Fruit fly (Drosophila melanogaster) whole organism, pupa: Measurements from ENCODE around the gene CG42359.

Experiments used
- CG10348 ChIP-seq: fragments of 200-800 bp; sonication (Bioruptor generic); IDR thresholded peaks from 2 replicates; pipeline ENCODE4 v1.3.6; 2022; ENCODE audit warnings: missing biosample characterization, missing genetic modification characterization
- CG12605 ChIP-seq: fragments of 200-800 bp; sonication (Bioruptor generic); IDR thresholded peaks from 2 replicates; pipeline ENCODE4 v1.3.6; 2022; ENCODE audit warnings: missing biosample characterization, missing genetic modification characterization
- CG13204 ChIP-seq: fragments of 200-800 bp; sonication (Bioruptor generic); optimal IDR thresholded peaks from 2 replicates; lab custom pipeline; 2018; ENCODE audit warnings: missing biosample characterization, mild to moderate bottlenecking, missing genetic modification characterization, moderate library complexity
- CG14655 ChIP-seq: fragments of 200-800 bp; sonication (Bioruptor generic); optimal IDR thresholded peaks from 3 replicates; lab custom pipeline; 2017; ENCODE audit warnings: mild to moderate bottlenecking, missing biosample characterization, missing genetic modification reagents, missing genetic modification characterization
- CG15710 ChIP-seq: fragments of 200-800 bp; sonication (Bioruptor generic); optimal IDR thresholded peaks from 2 replicates; lab custom pipeline; 2018; ENCODE audit warnings: missing biosample characterization, mild to moderate bottlenecking, missing genetic modification characterization, moderate library complexity
- CG17806 ChIP-seq: fragments of 200-800 bp; sonication (Bioruptor generic); optimal IDR thresholded peaks from 2 replicates; lab custom pipeline; 2018; ENCODE audit warnings: missing biosample characterization, mild to moderate bottlenecking, missing genetic modification characterization, moderate library complexity
- CG32121 ChIP-seq: fragments of 200-800 bp; sonication (Bioruptor generic); IDR thresholded peaks from 2 replicates; pipeline ENCODE4 v1.3.6; 2022; ENCODE audit warnings: missing biosample characterization, missing genetic modification characterization
- CG34367 ChIP-seq: fragments of 200-800 bp; sonication (Bioruptor generic); optimal IDR thresholded peaks from 2 replicates; lab custom pipeline; 2018; ENCODE audit warnings: missing biosample characterization, mild to moderate bottlenecking, missing genetic modification characterization
- CG4496 ChIP-seq: fragments of 200-800 bp; sonication (Bioruptor generic); IDR thresholded peaks from 3 replicates; pipeline ENCODE4 v1.3.6; 2022; ENCODE audit warnings: missing biosample characterization, missing genetic modification characterization
- CG8159 ChIP-seq: fragments of 200-800 bp; sonication (Bioruptor generic); optimal IDR thresholded peaks from 3 replicates; lab custom pipeline; 2018; ENCODE audit warnings: missing biosample characterization, mild to moderate bottlenecking, missing genetic modification characterization, moderate library complexity
- CG8301 ChIP-seq: fragments of 200-800 bp; sonication (Bioruptor generic); optimal IDR thresholded peaks from 2 replicates; lab custom pipeline; 2018; ENCODE audit warnings: missing biosample characterization, mild to moderate bottlenecking, missing genetic modification characterization
- CG9948 ChIP-seq: fragments of 200-800 bp; sonication (Bioruptor generic); optimal IDR thresholded peaks from 2 replicates; lab custom pipeline; 2018; ENCODE audit warnings: missing biosample characterization, mild to moderate bottlenecking, missing genetic modification characterization, moderate library complexity
- D1 ChIP-seq: fragments of 200-800 bp; sonication (Bioruptor generic); optimal IDR thresholded peaks from 2 replicates; lab custom pipeline; 2018; ENCODE audit warnings: missing biosample characterization, mild to moderate bottlenecking, missing genetic modification characterization, moderate library complexity
- EcR ChIP-seq: fragments of 200-800 bp; sonication (Bioruptor generic); optimal IDR thresholded peaks from 3 replicates; lab custom pipeline; 2019; ENCODE audit warnings: missing biosample characterization, missing genetic modification characterization, mild to moderate bottlenecking, moderate library complexity, missing genetic modification reagents
- Ets98B ChIP-seq: fragments of 200-800 bp; sonication (Bioruptor generic); IDR thresholded peaks from 2 replicates; pipeline ENCODE4 v1.3.6; 2022; ENCODE audit warnings: missing biosample characterization, missing genetic modification characterization
- Pif1A ChIP-seq: fragments of 200-800 bp; sonication (Bioruptor generic); optimal IDR thresholded peaks from 3 replicates; lab custom pipeline; 2016; ENCODE audit warnings: missing biosample characterization, missing genetic modification characterization
- Pif1B ChIP-seq: fragments of 200-800 bp; sonication (Bioruptor generic); optimal IDR thresholded peaks from 3 replicates; lab custom pipeline; 2016; ENCODE audit warnings: missing biosample characterization, missing genetic modification characterization
- Snoo ChIP-seq: fragments of 200-800 bp; sonication (Bioruptor generic); optimal IDR thresholded peaks from 3 replicates; lab custom pipeline; 2017; ENCODE audit warnings: missing biosample characterization, mild to moderate bottlenecking, missing genetic modification characterization, inconsistent platforms
- fd96Ca ChIP-seq: fragments of 200-800 bp; sonication (Bioruptor generic); IDR thresholded peaks from 3 replicates; pipeline ENCODE4 v1.3.6; 2022; ENCODE audit warnings: missing biosample characterization, missing genetic modification characterization
- gl ChIP-seq: fragments of 200-800 bp; sonication (Bioruptor generic); optimal IDR thresholded peaks from 2 replicates; lab custom pipeline; 2018; ENCODE audit warnings: missing biosample characterization, mild to moderate bottlenecking, missing genetic modification characterization
- rn ChIP-seq: fragments of 200-800 bp; sonication (Bioruptor generic); IDR thresholded peaks from 2 replicates; pipeline ENCODE4 v1.3.6; 2022; ENCODE audit warnings: missing biosample characterization, missing genetic modification characterization

Gene CG42359

DNA sequence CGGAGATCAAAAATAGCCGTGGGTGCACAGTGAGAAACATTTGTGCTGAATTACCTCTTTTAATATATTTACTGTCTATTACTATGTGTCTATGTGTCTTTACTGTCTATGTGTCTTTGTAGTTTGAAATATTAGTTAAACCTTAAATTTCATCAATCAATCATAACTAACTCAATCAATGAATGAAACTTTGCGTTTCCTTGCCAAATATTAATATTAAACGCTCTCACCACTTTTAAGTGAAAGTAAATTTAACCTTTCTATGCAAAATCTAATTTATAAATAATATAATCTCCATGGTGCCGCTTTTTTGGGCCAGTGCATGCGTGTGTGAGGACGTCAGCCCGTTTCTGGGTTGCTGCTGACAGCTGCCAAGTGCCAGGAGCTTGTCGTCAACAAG, 19.1 kb upstream of the CG42359 start:
- peak; percentile 88 for TF ChIP-seq CG14655 (GFP tag; lab: Kevin White, UChicago)
- peak; percentile 62 for TF ChIP-seq CG34367 (tag; lab: Kevin White, UChicago)
- TF ChIP-seq CG8301 (tag; lab: Kevin White, UChicago), result peak; percentile 83
- TF ChIP-seq Ets98B (GFP tag; lab: Robert Waterston, UW), result peak; percentile 41
- TF ChIP-seq CG17806, result peak; percentile 72
- peak; percentile 77 for TF ChIP-seq CG9948 (tag; lab: Kevin White, UChicago)
- peak; percentile 74 for TF ChIP-seq CG15710
- TF ChIP-seq Snoo (tag; lab: Kevin White, UChicago), result peak; percentile 17
- TF ChIP-seq Pif1B (GFP tag; lab: Kevin White, UChicago), result peak; percentile 47
- peak; percentile 44; the same call in 1 of the 2 replicates for TF ChIP-seq rn (GFP tag; lab: Robert Waterston, UW)
- 0 out of 3 replicates have a peak, but pooled peaks have one; percentile 27 for TF ChIP-seq CG4496 (GFP tag; lab: Robert Waterston, UW)
- TF ChIP-seq CG13204 (GFP tag; lab: Kevin White, UChicago), result peak; percentile 29
- peak; percentile 71 for TF ChIP-seq Pif1A (GFP tag; lab: Kevin White, UChicago)
- no peak for TF ChIP-seq EcR (GFP tag; lab: Kevin White, UChicago)
- no peak for TF ChIP-seq D1 (tag; lab: Kevin White, UChicago)
- peak; percentile 73; the same call in 1 of the 2 replicates for TF ChIP-seq CG32121 (GFP tag; lab: Robert Waterston, UW)
- peak; percentile 45; the same call in 1 of the 2 replicates for TF ChIP-seq CG10348 (GFP tag; lab: Robert Waterston, UW)
- TF ChIP-seq CG8159, result peak; percentile 81
- no peak for TF ChIP-seq CG12605 (GFP tag; lab: Robert Waterston, UW)
- no peak for TF ChIP-seq gl
- no peak for TF ChIP-seq fd96Ca (GFP tag; lab: Robert Waterston, UW)

DNA sequence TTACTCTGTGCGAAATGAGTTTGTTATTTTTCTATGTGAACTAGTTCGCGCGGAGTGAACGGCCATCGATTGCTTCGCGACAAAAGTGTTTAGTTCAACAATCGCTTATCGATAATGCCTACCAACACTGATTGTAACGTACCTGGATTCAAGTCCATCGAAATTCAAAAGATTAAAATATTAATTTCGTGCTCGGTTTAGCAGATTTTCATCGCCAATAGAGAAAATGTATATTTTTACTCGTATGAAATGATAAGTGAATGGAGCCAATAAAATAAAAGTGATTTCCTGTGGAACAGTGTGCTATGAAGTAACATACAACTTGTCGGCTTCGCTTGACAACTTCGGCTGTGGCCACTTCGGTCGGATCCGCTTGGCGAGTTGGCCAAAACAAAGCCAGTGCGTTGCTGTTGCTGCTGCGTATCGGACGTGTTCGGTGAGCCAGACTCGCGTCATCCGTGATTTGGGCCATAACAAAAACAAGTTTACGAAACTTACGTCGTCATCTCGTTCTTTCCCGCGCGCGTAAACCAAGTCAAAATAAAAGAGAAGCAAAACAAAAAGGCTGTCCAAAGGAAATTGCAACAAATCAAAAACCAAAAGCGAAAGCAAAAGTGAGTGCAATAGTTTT, 18.3 kb upstream of the CG42359 start, which contains the start of the genes CG5555 and myd:
Gene CG5555, minus strand, starts transcription at position 276 of the 631 bp plus-strand sequence.
Gene myd, plus strand, starts transcription at position 397 of the 631 bp plus-strand sequence.
- TF ChIP-seq rn (GFP tag; lab: Robert Waterston, UW), result no peak
- peak; percentile 56; the same call in 1 of the 2 replicates for TF ChIP-seq CG12605 (GFP tag; lab: Robert Waterston, UW)
- no peak for TF ChIP-seq CG13204 (GFP tag; lab: Kevin White, UChicago)
- peak; percentile 64; the same call in 1 of the 2 replicates for TF ChIP-seq CG32121 (GFP tag; lab: Robert Waterston, UW)
- no peak for TF ChIP-seq CG8159
- peak; percentile 74 for TF ChIP-seq Ets98B (GFP tag; lab: Robert Waterston, UW)
- peak; percentile 78 for TF ChIP-seq CG4496 (GFP tag; lab: Robert Waterston, UW)
- TF ChIP-seq Pif1A (GFP tag; lab: Kevin White, UChicago), result peak; percentile 67
- TF ChIP-seq D1 (tag; lab: Kevin White, UChicago), result no peak
- TF ChIP-seq CG8301 (tag; lab: Kevin White, UChicago), result no peak
- TF ChIP-seq Pif1B (GFP tag; lab: Kevin White, UChicago), result peak; percentile 67
- peak; percentile 49 for TF ChIP-seq CG15710
- peak; percentile 7 for TF ChIP-seq CG9948 (tag; lab: Kevin White, UChicago)
- TF ChIP-seq Snoo (tag; lab: Kevin White, UChicago), result peak; percentile 58
- no peak for TF ChIP-seq CG17806
- TF ChIP-seq fd96Ca (GFP tag; lab: Robert Waterston, UW), result peak; percentile 59; the same call in 1 of the 3 replicates
- peak; percentile 51 for TF ChIP-seq EcR (GFP tag; lab: Kevin White, UChicago)

DNA sequence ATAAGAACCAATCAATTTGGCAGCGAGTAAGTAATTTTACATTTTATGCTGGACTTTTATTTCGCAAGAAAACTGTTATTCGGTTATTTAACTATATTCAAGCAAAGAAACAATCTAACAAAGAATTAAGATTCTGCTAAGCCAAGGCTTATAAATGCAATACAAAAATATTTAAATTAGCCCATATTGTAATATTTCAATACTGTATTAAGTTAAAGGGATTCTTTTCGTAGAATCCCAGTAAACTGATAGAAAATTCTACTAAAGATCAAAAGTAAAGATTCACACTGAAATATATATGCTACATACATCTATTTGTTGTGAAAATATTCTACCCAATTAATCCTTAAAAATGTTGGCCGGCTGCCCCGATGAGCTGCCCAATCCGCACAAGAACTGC, 14.6 kb upstream of the CG42359 start, which contains the start of gene CG14282:
Gene CG14282, plus strand, starts transcription at position 301 of the 400 bp plus-strand sequence.
- TF ChIP-seq CG32121 (GFP tag; lab: Robert Waterston, UW), result no peak
- TF ChIP-seq CG9948 (tag; lab: Kevin White, UChicago), result no peak
- TF ChIP-seq CG10348 (GFP tag; lab: Robert Waterston, UW), result no peak
- TF ChIP-seq CG8301 (tag; lab: Kevin White, UChicago), result no peak
- TF ChIP-seq Pif1B (GFP tag; lab: Kevin White, UChicago), result no peak
- TF ChIP-seq CG14655 (GFP tag; lab: Kevin White, UChicago), result no peak
- TF ChIP-seq EcR (GFP tag; lab: Kevin White, UChicago), result no peak
- no peak for TF ChIP-seq CG17806
- no peak for TF ChIP-seq CG15710
- no peak for TF ChIP-seq rn (GFP tag; lab: Robert Waterston, UW)
- no peak for TF ChIP-seq Ets98B (GFP tag; lab: Robert Waterston, UW)
- TF ChIP-seq CG4496 (GFP tag; lab: Robert Waterston, UW), result no peak
- TF ChIP-seq CG13204 (GFP tag; lab: Kevin White, UChicago), result no peak
- no peak for TF ChIP-seq gl
- TF ChIP-seq Pif1A (GFP tag; lab: Kevin White, UChicago), result no peak
- no peak for TF ChIP-seq D1 (tag; lab: Kevin White, UChicago)
- no peak for TF ChIP-seq fd96Ca (GFP tag; lab: Robert Waterston, UW)
- TF ChIP-seq CG12605 (GFP tag; lab: Robert Waterston, UW), result no peak
- no peak for TF ChIP-seq Snoo (tag; lab: Kevin White, UChicago)
- no peak for TF ChIP-seq CG34367 (tag; lab: Kevin White, UChicago)

DNA sequence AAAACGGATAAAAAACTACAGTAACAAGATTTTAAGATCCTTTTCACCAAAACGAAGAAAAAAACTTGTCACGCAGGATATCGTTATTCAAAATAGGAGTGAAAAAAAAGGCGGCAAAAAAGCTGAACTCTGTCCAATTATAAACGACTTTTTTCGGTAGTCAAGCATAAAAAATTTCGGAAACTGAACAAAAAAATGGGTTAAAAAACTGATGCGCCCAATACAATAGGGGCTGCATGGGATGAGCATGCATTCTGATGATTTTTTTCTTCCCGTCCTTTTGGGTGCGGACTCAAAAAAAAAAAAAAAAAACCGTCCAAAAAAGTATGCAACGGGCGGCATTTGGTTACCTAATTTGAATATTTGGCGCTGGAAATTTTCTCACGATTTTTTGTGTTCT, 12.4 kb upstream of the CG42359 start:
- no peak for TF ChIP-seq EcR (GFP tag; lab: Kevin White, UChicago)

DNA sequence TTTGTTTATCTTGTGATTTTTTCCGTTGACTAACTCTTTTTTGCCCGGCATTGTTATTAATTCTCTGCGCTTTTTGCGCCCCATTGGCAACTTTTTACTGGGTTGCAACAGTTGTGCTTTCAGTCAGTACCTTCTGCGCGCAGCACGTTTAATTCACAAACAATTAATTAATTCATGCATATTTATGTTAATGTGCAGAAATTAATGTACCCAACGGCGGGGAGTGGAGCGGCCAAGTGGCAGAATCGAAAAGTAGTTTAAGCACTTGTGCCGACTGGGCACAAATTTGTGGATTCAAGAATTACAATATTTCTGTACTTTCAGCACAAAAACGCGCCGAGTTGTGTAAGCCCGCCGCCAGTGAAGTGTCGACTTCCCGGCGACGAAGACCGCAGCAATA, 5.4 kb upstream of the CG42359 start:
- TF ChIP-seq CG14655 (GFP tag; lab: Kevin White, UChicago), result no peak
- TF ChIP-seq gl, result no peak
- no peak for TF ChIP-seq CG8159
- no peak for TF ChIP-seq CG9948 (tag; lab: Kevin White, UChicago)
- no peak for TF ChIP-seq Pif1B (GFP tag; lab: Kevin White, UChicago)
- no peak for TF ChIP-seq CG13204 (GFP tag; lab: Kevin White, UChicago)
- no peak for TF ChIP-seq CG12605 (GFP tag; lab: Robert Waterston, UW)
- no peak for TF ChIP-seq CG10348 (GFP tag; lab: Robert Waterston, UW)
- no peak for TF ChIP-seq CG4496 (GFP tag; lab: Robert Waterston, UW)
- TF ChIP-seq fd96Ca (GFP tag; lab: Robert Waterston, UW), result no peak
- TF ChIP-seq CG15710, result no peak
- no peak for TF ChIP-seq CG17806
- no peak for TF ChIP-seq EcR (GFP tag; lab: Kevin White, UChicago)
- TF ChIP-seq, all 21 proteins: peak for 0
